Worm (Caenorhabditis elegans) whole organism, L4 larva: ENCODE results near the gene R02F11.9.
"Not testable (repeated sequence)": the region's sequence is repeated elsewhere in the genome, so short reads cannot be mapped to it uniquely, and the experiment has no call there.

Source experiments
- D1046.2 ChIP-seq: fragments of 200-800 bp; sonication (Bioruptor generic); IDR thresholded peaks from 2 replicates; pipeline ENCODE4 v1.3.6; 2022; ENCODE audit warnings: missing genetic modification characterization, missing compliant biosample characterization
- F10B5.3 ChIP-seq: sonication (generic microtip); optimal IDR thresholded peaks from 2 replicates; lab custom pipeline; 2016; ENCODE audit warnings: mild to moderate bottlenecking, missing genetic modification characterization, missing compliant biosample characterization
- F37D6.2 ChIP-seq: sonication (generic microtip); optimal IDR thresholded peaks from 2 replicates; lab custom pipeline; 2016; ENCODE audit warnings: mild to moderate bottlenecking, missing genetic modification characterization, missing compliant biosample characterization
- T20F7.1 ChIP-seq: fragments of 200-800 bp; sonication (Bioruptor generic); optimal IDR thresholded peaks from 2 replicates; lab custom pipeline; 2018; ENCODE audit warnings: mild to moderate bottlenecking, missing genetic modification characterization, missing compliant biosample characterization
- Y5F2A.4 ChIP-seq: fragments of 200-800 bp; sonication (Bioruptor generic); optimal IDR thresholded peaks from 2 replicates; lab custom pipeline; 2018; ENCODE audit warnings: mild to moderate bottlenecking, missing genetic modification characterization, missing compliant biosample characterization
- ZK337.2 ChIP-seq: fragments of 200-800 bp; sonication (Bioruptor generic); IDR thresholded peaks from 2 replicates; pipeline ENCODE4 v1.3.6; 2022; ENCODE audit warnings: missing genetic modification reagents, missing genetic modification characterization, missing compliant biosample characterization
- aha-1 ChIP-seq: fragments of 150-350 bp; peaks from one replicate; lab custom pipeline; 2014; ENCODE audit warnings: missing biosample characterization, missing genetic modification characterization
- ama-1 ChIP-seq: fragments of 150-350 bp; optimal IDR thresholded peaks from 2 replicates; lab custom pipeline; 2014; ENCODE audit warnings: inconsistent platforms, mixed read lengths
- ceh-20 ChIP-seq: fragments of 200-800 bp; sonication (Bioruptor generic); IDR thresholded peaks from 2 replicates; pipeline ENCODE4 v1.3.6; 2022; ENCODE audit warnings: missing genetic modification reagents, missing genetic modification characterization, missing compliant biosample characterization
- ceh-28 ChIP-seq: fragments of 150-350 bp; optimal IDR thresholded peaks from 2 replicates; lab custom pipeline; 2014; ENCODE audit warnings: missing biosample characterization, missing genetic modification reagents, missing genetic modification characterization
- ceh-44 ChIP-seq: fragments of 200-800 bp; sonication (Bioruptor generic); IDR thresholded peaks from 2 replicates; pipeline ENCODE4 v1.3.6; 2022; ENCODE audit warnings: missing genetic modification reagents, missing genetic modification characterization, missing compliant biosample characterization
- ceh-62 ChIP-seq: sonication (generic microtip); optimal IDR thresholded peaks from 2 replicates; lab custom pipeline; 2017; ENCODE audit warnings: missing biosample characterization, missing genetic modification characterization
- ceh-82 ChIP-seq: sonication (generic microtip); optimal IDR thresholded peaks from 2 replicates; lab custom pipeline; 2017; ENCODE audit warnings: missing biosample characterization, missing genetic modification characterization
- daf-12 ChIP-seq: fragments of 150-350 bp; optimal IDR thresholded peaks from 2 replicates; lab custom pipeline; 2014; ENCODE audit warnings: missing biosample characterization, missing genetic modification reagents, missing genetic modification characterization
- daf-8 ChIP-seq: fragments of 200-800 bp; sonication (Bioruptor generic); IDR thresholded peaks from 2 replicates; pipeline ENCODE4 v1.3.6; 2022; ENCODE audit warnings: missing genetic modification characterization, missing compliant biosample characterization
- dmd-6 ChIP-seq: fragments of 200-800 bp; sonication (Bioruptor generic); IDR thresholded peaks from 2 replicates; pipeline ENCODE4 v1.3.6; 2022; ENCODE audit warnings: missing genetic modification reagents, missing genetic modification characterization, missing compliant biosample characterization
- dmd-8 ChIP-seq: fragments of 200-800 bp; sonication (Bioruptor generic); IDR thresholded peaks from 2 replicates; pipeline ENCODE4 v1.3.6; 2022; ENCODE audit warnings: missing genetic modification characterization, missing compliant biosample characterization
- dpl-1 ChIP-seq: fragments of 150-350 bp; optimal IDR thresholded peaks from 2 replicates; lab custom pipeline; 2014; ENCODE audit warnings: missing biosample characterization, missing genetic modification reagents, missing genetic modification characterization
- dve-1 ChIP-seq: sonication (generic microtip); optimal IDR thresholded peaks from 2 replicates; lab custom pipeline; 2017; ENCODE audit warnings: antibody characterized with exemption, mild to moderate bottlenecking, missing genetic modification characterization, missing compliant biosample characterization; ENCODE audit not compliant: insufficient read depth
- hif-1 ChIP-seq, 2 experiments: sonication (generic microtip); optimal IDR thresholded peaks; 2 replicates each; lab custom pipeline; 2016 to 2017; ENCODE audit warnings: missing compliant biosample characterization in 2 of 2, missing genetic modification characterization in 2 of 2, missing genetic modification reagents in 2 of 2, missing genotype in 2 of 2, mild to moderate bottlenecking in 1 of 2
- hlh-11 ChIP-seq: fragments of 200-800 bp; sonication (Bioruptor generic); optimal IDR thresholded peaks from 2 replicates; lab custom pipeline; 2018; ENCODE audit warnings: mild to moderate bottlenecking, missing genetic modification characterization, missing compliant biosample characterization
- lim-7 ChIP-seq: fragments of 200-800 bp; sonication (Bioruptor generic); IDR thresholded peaks from 2 replicates; pipeline ENCODE4 v1.3.6; 2022; ENCODE audit warnings: missing genetic modification characterization, missing compliant biosample characterization
- lin-1 ChIP-seq: fragments of 200-800 bp; sonication (Bioruptor generic); IDR thresholded peaks from 2 replicates; pipeline ENCODE4 v1.3.6; 2022; ENCODE audit warnings: missing genetic modification reagents, missing genetic modification characterization, missing compliant biosample characterization
- lin-38 ChIP-seq: fragments of 200-800 bp; sonication (Bioruptor generic); IDR thresholded peaks from 2 replicates; pipeline ENCODE4 v1.3.6; 2022; ENCODE audit warnings: missing genetic modification reagents, missing genetic modification characterization, missing compliant biosample characterization
- madf-5 ChIP-seq, 2 experiments: fragments of 200-800 bp; sonication (Bioruptor generic); IDR thresholded peaks; 2 replicates each; pipeline ENCODE4 v1.3.6; 2022; ENCODE audit warnings: missing compliant biosample characterization in 2 of 2, missing genetic modification characterization in 2 of 2
- mdl-1 ChIP-seq, 2 experiments: fragments of 150-350 bp in 1 of 2; sonication (generic microtip) in 1 of 2; optimal IDR thresholded peaks; 2 replicates each; lab custom pipeline; 2014 to 2017; ENCODE audit warnings: missing biosample characterization in 2 of 2, missing genetic modification characterization in 2 of 2
- mep-1 ChIP-seq: fragments of 150-350 bp; sonication (generic microtip); optimal IDR thresholded peaks from 3 replicates; lab custom pipeline; 2014; ENCODE audit warnings: missing biosample characterization, missing genetic modification characterization
- nhr-102 ChIP-seq: sonication (generic microtip); optimal IDR thresholded peaks from 2 replicates; lab custom pipeline; 2016; ENCODE audit warnings: mild to moderate bottlenecking, missing genetic modification characterization, moderate library complexity, missing compliant biosample characterization
- nhr-111 ChIP-seq: fragments of 200-800 bp; sonication (Bioruptor generic); optimal IDR thresholded peaks from 2 replicates; lab custom pipeline; 2018; ENCODE audit warnings: mild to moderate bottlenecking, missing genetic modification characterization, missing compliant biosample characterization
- nhr-237 ChIP-seq: sonication (generic microtip); optimal IDR thresholded peaks from 2 replicates; lab custom pipeline; 2017; ENCODE audit warnings: missing biosample characterization, missing genetic modification characterization
- nhr-28 ChIP-seq: fragments of 150-350 bp; optimal IDR thresholded peaks from 2 replicates; lab custom pipeline; 2014; ENCODE audit warnings: missing biosample characterization, missing genetic modification characterization
- nhr-41 ChIP-seq: fragments of 200-800 bp; sonication (Bioruptor generic); IDR thresholded peaks from 2 replicates; pipeline ENCODE4 v1.3.6; 2022; ENCODE audit warnings: missing genetic modification reagents, missing genetic modification characterization, missing compliant biosample characterization
- php-3 ChIP-seq: fragments of 200-800 bp; sonication (Bioruptor generic); IDR thresholded peaks from 2 replicates; pipeline ENCODE4 v1.3.6; 2022; ENCODE audit warnings: missing genetic modification reagents, missing genetic modification characterization, missing compliant biosample characterization
- pqm-1 ChIP-seq: sonication (generic microtip); optimal IDR thresholded peaks from 2 replicates; lab custom pipeline; 2017; ENCODE audit warnings: missing biosample characterization, missing genetic modification characterization
- set-16 ChIP-seq: fragments of 200-800 bp; sonication (Bioruptor generic); IDR thresholded peaks from 2 replicates; pipeline ENCODE4 v1.3.6; 2022; ENCODE audit warnings: missing genetic modification reagents, missing genetic modification characterization, missing compliant biosample characterization
- unc-39 ChIP-seq: sonication (generic microtip); optimal IDR thresholded peaks from 2 replicates; lab custom pipeline; 2017; ENCODE audit warnings: missing biosample characterization, missing genetic modification characterization

Gene R02F11.9

ce11 chrV:4758019-4758418, 29.2 kb upstream of the R02F11.9 start:
- TF ChIP-seq dmd-8, result peak; percentile 51; the same call in 1 of the 2 replicates
- no peak for TF ChIP-seq unc-39
- peak; percentile 86 for TF ChIP-seq set-16 (GFP tag; lab: Robert Waterston, UW)
- TF ChIP-seq, all 104 proteins: peak for 2

ce11 chrV:4758540-4758939, 28.7 kb upstream of the R02F11.9 start:
- no peak for TF ChIP-seq D1046.2 (GFP tag; lab: Robert Waterston, UW)
- peak; percentile 49; the same call in 1 of the 2 replicates for TF ChIP-seq lin-38 (GFP tag; lab: Robert Waterston, UW)
- no peak for TF ChIP-seq lin-1
- no peak for TF ChIP-seq dve-1 (tag; lab: Kevin White, UChicago)
- no peak for TF ChIP-seq nhr-237 (tag; lab: Kevin White, UChicago)

- not testable (repeated sequence) for TF ChIP-seq hif-1 (tag; optimal IDR thresholded peaks at IDR 0.05; lab: Kevin White, UChicago); mep-1 (tag; lab: Kevin White, UChicago); T20F7.1
These were observed 26.6 kb upstream of the R02F11.9 start, which contains the start of gene bgnt-1.4 for ce11 chrV:4760674-4761073. bgnt-1.4 (plus strand) TSS chrV:4760974.

ce11 chrV:4766501-4766900, 20.8 kb upstream of the R02F11.9 start, which contains the start of gene C18G1.8:
C18G1.8 (minus strand) TSS chrV:4766601.
- TF ChIP-seq nhr-111 (GFP tag; lab: Kevin White, UChicago) (no peak), F10B5.3 (tag; lab: Kevin White, UChicago) (no peak), ama-1 (lab: Kevin White, UChicago) (no peak), F37D6.2 (tag; lab: Kevin White, UChicago) (no peak), ceh-62 (tag; lab: Kevin White, UChicago) (no peak), ZK337.2 (GFP tag; lab: Robert Waterston, UW) (no peak), madf-5 (GFP tag; IDR thresholded peaks at IDR 0.05; lab: Robert Waterston, UW) (no peak), mdl-1 (tag; optimal IDR thresholded peaks at IDR 0.05; lab: Kevin White, UChicago) (no peak), pqm-1 (tag; lab: Kevin White, UChicago) (no peak), dpl-1 (GFP tag; lab: Kevin White, UChicago) (no peak), Y5F2A.4 (no peak), dmd-8 (no peak), ceh-20 (no peak)

DNA sequence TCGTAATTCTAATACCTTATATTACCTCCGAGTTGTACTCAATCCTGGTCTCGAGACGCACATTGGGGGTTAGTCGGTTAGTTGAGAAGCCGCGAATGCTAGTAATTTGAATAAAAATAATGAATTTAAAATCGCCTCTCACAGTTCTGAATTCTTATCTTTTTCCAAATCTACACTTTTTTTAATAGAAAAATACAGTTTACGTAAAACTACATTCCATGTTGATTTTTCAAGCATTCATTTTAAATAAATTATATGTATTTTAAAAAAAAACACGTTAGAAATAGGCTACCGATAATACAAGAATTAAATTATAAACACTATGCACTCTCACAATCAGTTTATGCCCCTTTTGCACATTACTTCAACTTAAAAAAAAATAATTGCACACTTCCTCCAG, 17.6 kb upstream of the R02F11.9 start, which contains the start of gene C18G1.9:
Gene C18G1.9 (minus strand): TSS at position 101 of the 400 bp plus-strand sequence.
- TF ChIP-seq lim-7 (no peak), dve-1 (tag; lab: Kevin White, UChicago) (no peak), daf-12 (tag; lab: Kevin White, UChicago) (no peak), ceh-82 (no peak), ceh-28 (tag; lab: Kevin White, UChicago) (no peak)

DNA sequence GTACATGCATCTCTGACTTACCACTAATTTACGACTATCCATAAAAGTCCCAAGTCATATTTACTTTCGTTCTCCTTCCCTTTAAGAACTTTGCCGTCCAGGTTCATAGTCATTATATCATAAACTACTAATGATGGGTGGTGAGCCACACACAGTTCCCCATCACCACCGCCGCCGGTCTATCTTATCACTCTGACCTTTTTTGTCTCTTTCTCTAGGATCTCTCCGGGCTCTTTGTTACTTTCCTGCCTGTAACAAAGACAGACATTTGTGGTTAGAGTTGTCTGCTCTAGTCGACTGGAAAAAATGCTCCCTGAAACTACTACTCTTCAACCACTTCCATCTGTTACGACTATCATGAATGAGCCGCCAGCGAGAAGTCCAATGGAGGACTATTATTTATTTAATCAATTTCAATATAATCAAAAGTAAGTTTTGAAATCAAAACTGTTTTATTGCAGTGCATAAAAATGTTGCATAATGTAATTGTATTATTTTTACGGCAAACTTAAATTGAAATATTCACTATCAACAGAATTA, 16.8 kb upstream of the R02F11.9 start, which contains the start of gene elt-7:
Gene elt-7 (plus strand): TSS at position 263 of the 540 bp plus-strand sequence.
- TF ChIP-seq nhr-102 (tag; lab: Kevin White, UChicago), result no peak
- peak; percentile 40 for TF ChIP-seq hlh-11 (tag; lab: Kevin White, UChicago)
- TF ChIP-seq ceh-82, result no peak
- TF ChIP-seq ceh-44 (GFP tag; lab: Robert Waterston, UW), result no peak
- peak; percentile 84; the same call in 1 of the 2 replicates for TF ChIP-seq nhr-41 (GFP tag; lab: Robert Waterston, UW)
- peak; percentile 73 for TF ChIP-seq nhr-28 (tag; lab: Kevin White, UChicago)
- peak; percentile 92 for TF ChIP-seq aha-1 (tag; lab: Kevin White, UChicago)
- 0 out of 2 replicates have a peak, but pooled peaks have one; percentile 11 for TF ChIP-seq php-3 (GFP tag; lab: Robert Waterston, UW)
- TF ChIP-seq F37D6.2 (tag; lab: Kevin White, UChicago), result no peak
- peak; percentile 54 for TF ChIP-seq dmd-6 (GFP tag; lab: Robert Waterston, UW)
- TF ChIP-seq pqm-1 (tag; lab: Kevin White, UChicago), result peak; percentile 81
- no peak for TF ChIP-seq daf-8
